Worm (Caenorhabditis elegans): ENCODE results near the gene ZK757.1.
A peak's percentile ranks its signal among the peaks of the same experiment; 100 is the strongest.

Gene ZK757.1

ce11 chrIII:9871032-9871431 is at the start of gene ZK757.1:
Gene ZK757.1, minus strand, starts transcription at chrIII:9871132.
- TF ChIP-seq W03F9.2 (tag; optimal IDR thresholded peaks at IDR 0.05) (no peak), him-1 (tag; optimal IDR thresholded peaks at IDR 0.05) (no peak), dao-5 (tag; optimal IDR thresholded peaks at IDR 0.05) (no peak)

- no peak for TF ChIP-seq W03F9.2 (tag; optimal IDR thresholded peaks at IDR 0.05)
- no peak for TF ChIP-seq dao-5 (tag; optimal IDR thresholded peaks at IDR 0.05)
- no peak for TF ChIP-seq him-1 (tag; optimal IDR thresholded peaks at IDR 0.05)
Measured at ce11 chrIII:9913722-9914121, 42.8 kb upstream of the ZK757.1 start, which contains the start of gene cbp-3. Gene cbp-3, plus strand, starts transcription at chrIII:9913993.

ce11 chrIII:9912998-9913397 is 42.1 kb upstream of the ZK757.1 start:
- no peak for TF ChIP-seq W03F9.2 (tag; optimal IDR thresholded peaks at IDR 0.05)
- no peak for TF ChIP-seq dao-5 (tag; optimal IDR thresholded peaks at IDR 0.05)
- TF ChIP-seq him-1 (tag; optimal IDR thresholded peaks at IDR 0.05) = no peak

ce11 chrIII:9912501-9912900 is 41.6 kb upstream of the ZK757.1 start:
- TF ChIP-seq him-1 (tag; optimal IDR thresholded peaks at IDR 0.05) (no peak), W03F9.2 (tag; optimal IDR thresholded peaks at IDR 0.05) (no peak), dao-5 (tag; optimal IDR thresholded peaks at IDR 0.05) (no peak)

ce11 chrIII:9910608-9911479 is 39.9 kb upstream of the ZK757.1 start, which contains the start of the genes cyld-1 and F40F12.9:
Gene cyld-1, minus strand, starts transcription at chrIII:9910658.
Gene F40F12.9, plus strand, starts transcription at chrIII:9911328.
- no peak for TF ChIP-seq him-1 (tag; optimal IDR thresholded peaks at IDR 0.05)
- peak; percentile 17 for TF ChIP-seq W03F9.2 (tag; optimal IDR thresholded peaks at IDR 0.05)
- no peak for TF ChIP-seq dao-5 (tag; optimal IDR thresholded peaks at IDR 0.05)

ce11 chrIII:9908769-9909168 is 37.8 kb upstream of the ZK757.1 start:
- TF ChIP-seq him-1 (tag; optimal IDR thresholded peaks at IDR 0.05) = no peak
- no peak for TF ChIP-seq W03F9.2 (tag; optimal IDR thresholded peaks at IDR 0.05)
- TF ChIP-seq dao-5 (tag; optimal IDR thresholded peaks at IDR 0.05) = no peak

- no peak for TF ChIP-seq W03F9.2 (tag; optimal IDR thresholded peaks at IDR 0.05)
- TF ChIP-seq dao-5 (tag; optimal IDR thresholded peaks at IDR 0.05) = no peak
- no peak for TF ChIP-seq him-1 (tag; optimal IDR thresholded peaks at IDR 0.05)
Measured at ce11 chrIII:9907574-9907973, 36.6 kb upstream of the ZK757.1 start.

- TF ChIP-seq dao-5 (tag; optimal IDR thresholded peaks at IDR 0.05) (no peak), him-1 (tag; optimal IDR thresholded peaks at IDR 0.05) (peak; percentile 37), W03F9.2 (tag; optimal IDR thresholded peaks at IDR 0.05) (no peak)
Measured at ce11 chrIII:9905307-9905706, 34.4 kb upstream of the ZK757.1 start.

ce11 chrIII:9903694-9904292 is 32.9 kb upstream of the ZK757.1 start:
- no peak for TF ChIP-seq him-1 (tag; optimal IDR thresholded peaks at IDR 0.05)
- no peak for TF ChIP-seq dao-5 (tag; optimal IDR thresholded peaks at IDR 0.05)
- TF ChIP-seq W03F9.2 (tag; optimal IDR thresholded peaks at IDR 0.05) = no peak

- no peak for TF ChIP-seq W03F9.2 (tag; optimal IDR thresholded peaks at IDR 0.05)
- TF ChIP-seq dao-5 (tag; optimal IDR thresholded peaks at IDR 0.05) = no peak
- TF ChIP-seq him-1 (tag; optimal IDR thresholded peaks at IDR 0.05) = no peak
Measured at ce11 chrIII:9899720-9900119, 28.8 kb upstream of the ZK757.1 start.

ce11 chrIII:9892855-9893254 is 21.9 kb upstream of the ZK757.1 start, which contains the start of gene mam-7:
Gene mam-7, plus strand, starts transcription at chrIII:9893155.
- TF ChIP-seq W03F9.2 (tag; optimal IDR thresholded peaks at IDR 0.05) (no peak), dao-5 (tag; optimal IDR thresholded peaks at IDR 0.05) (no peak), him-1 (tag; optimal IDR thresholded peaks at IDR 0.05) (no peak)

ce11 chrIII:9891324-9891723 is 20.4 kb upstream of the ZK757.1 start, which contains the start of gene alg-4:
Gene alg-4, minus strand, starts transcription at chrIII:9891424.
- TF ChIP-seq him-1 (tag; optimal IDR thresholded peaks at IDR 0.05) (no peak), W03F9.2 (tag; optimal IDR thresholded peaks at IDR 0.05) (no peak), dao-5 (tag; optimal IDR thresholded peaks at IDR 0.05) (no peak)

ce11 chrIII:9886323-9886722 is 15.4 kb upstream of the ZK757.1 start:
- TF ChIP-seq W03F9.2 (tag; optimal IDR thresholded peaks at IDR 0.05) = no peak
- no peak for TF ChIP-seq him-1 (tag; optimal IDR thresholded peaks at IDR 0.05)
- no peak for TF ChIP-seq dao-5 (tag; optimal IDR thresholded peaks at IDR 0.05)

ce11 chrIII:9885609-9886008 is 14.7 kb upstream of the ZK757.1 start:
- TF ChIP-seq W03F9.2 (tag; optimal IDR thresholded peaks at IDR 0.05) = no peak
- TF ChIP-seq dao-5 (tag; optimal IDR thresholded peaks at IDR 0.05) = no peak
- TF ChIP-seq him-1 (tag; optimal IDR thresholded peaks at IDR 0.05) = no peak
